Worm (Caenorhabditis elegans) whole organism, young adult: ENCODE results near the gene Y43H11AL.1.

ENCODE experiments used
- B0336.3 ChIP-seq: fragments of 200-800 bp; sonication (Bioruptor generic); IDR thresholded peaks from 2 replicates; pipeline ENCODE4 v1.3.6; 2022; ENCODE audit warnings: missing genetic modification characterization, missing compliant biosample characterization
- C06A6.2 ChIP-seq: fragments of 200-800 bp; sonication (Bioruptor generic); conservative IDR thresholded peaks from 2 replicates; pipeline ENCODE4 v1.3.6; 2022; ENCODE audit warnings: missing genetic modification characterization, missing compliant biosample characterization
- F23B12.7 ChIP-seq: sonication (generic microtip); optimal IDR thresholded peaks from 2 replicates; lab custom pipeline; 2017; ENCODE audit warnings: missing genetic modification characterization, mild to moderate bottlenecking, missing compliant biosample characterization, antibody characterized with exemption, moderate library complexity; ENCODE audit not compliant: insufficient read depth
- F33H1.4 ChIP-seq: fragments of 200-800 bp; sonication (Bioruptor generic); IDR thresholded peaks from 2 replicates; pipeline ENCODE4 v1.3.6; 2022; ENCODE audit warnings: missing genetic modification reagents, missing genetic modification characterization, missing compliant biosample characterization
- F39B2.1 ChIP-seq: fragments of 200-800 bp; sonication (Bioruptor generic); IDR thresholded peaks from 2 replicates; pipeline ENCODE4 v1.3.6; 2022; ENCODE audit warnings: missing genetic modification reagents, missing genetic modification characterization, missing compliant biosample characterization
- F49E8.2 ChIP-seq: sonication (generic microtip); optimal IDR thresholded peaks from 3 replicates; lab custom pipeline; 2017; ENCODE audit warnings: missing genetic modification characterization, mild to moderate bottlenecking, missing compliant biosample characterization, antibody characterized with exemption, moderate library complexity; ENCODE audit not compliant: insufficient read depth
- F57C9.4 ChIP-seq: sonication (generic microtip); optimal IDR thresholded peaks from 2 replicates; lab custom pipeline; 2017; ENCODE audit warnings: mild to moderate bottlenecking, missing genetic modification characterization, missing compliant biosample characterization
- T07F8.4 ChIP-seq: sonication (generic microtip); optimal IDR thresholded peaks from 2 replicates; lab custom pipeline; 2016; ENCODE audit warnings: mild to moderate bottlenecking, missing genetic modification characterization, moderate library complexity, missing compliant biosample characterization
- T26A5.8 ChIP-seq: sonication (generic microtip); optimal IDR thresholded peaks from 2 replicates; lab custom pipeline; 2016; ENCODE audit warnings: missing genetic modification characterization, missing compliant biosample characterization
- Y53F4B.3 ChIP-seq: fragments of 200-800 bp; sonication (Bioruptor generic); IDR thresholded peaks from 2 replicates; pipeline ENCODE4 v1.3.6; 2022; ENCODE audit warnings: missing genetic modification reagents, missing genetic modification characterization, missing compliant biosample characterization
- Y95B8A.8 ChIP-seq: fragments of 200-800 bp; sonication (Bioruptor generic); IDR thresholded peaks from 2 replicates; pipeline ENCODE4 v1.3.6; 2022; ENCODE audit warnings: missing genetic modification reagents, missing genetic modification characterization, missing compliant biosample characterization
- aptf-3 ChIP-seq: fragments of 200-800 bp; sonication (Bioruptor generic); IDR thresholded peaks from 2 replicates; pipeline ENCODE4 v1.3.6; 2022; ENCODE audit warnings: missing genetic modification characterization, missing compliant biosample characterization
- attf-3 ChIP-seq: fragments of 200-800 bp; sonication (Bioruptor generic); conservative IDR thresholded peaks from 2 replicates; pipeline ENCODE4 v1.3.6; 2022; ENCODE audit warnings: missing genetic modification reagents, missing genetic modification characterization, missing compliant biosample characterization
- cebp-2 ChIP-seq: fragments of 200-800 bp; sonication (Bioruptor generic); IDR thresholded peaks from 2 replicates; pipeline ENCODE4 v1.3.6; 2022; ENCODE audit warnings: missing genetic modification characterization, missing compliant biosample characterization
- ceh-27 ChIP-seq: fragments of 200-800 bp; sonication (Bioruptor generic); optimal IDR thresholded peaks from 2 replicates; lab custom pipeline; 2018; ENCODE audit warnings: mild to moderate bottlenecking, missing genetic modification characterization, moderate library complexity, missing compliant biosample characterization
- ceh-58 ChIP-seq: fragments of 200-800 bp; sonication (Bioruptor generic); IDR thresholded peaks from 2 replicates; pipeline ENCODE4 v1.3.6; 2022; ENCODE audit warnings: missing genetic modification characterization, missing compliant biosample characterization
- ceh-79 ChIP-seq: sonication (generic microtip); optimal IDR thresholded peaks from 2 replicates; lab custom pipeline; 2017; ENCODE audit warnings: mild to moderate bottlenecking, missing genetic modification characterization, missing compliant biosample characterization
- efl-1 ChIP-seq: fragments of 150-350 bp; optimal IDR thresholded peaks from 2 replicates; lab custom pipeline; 2014; ENCODE audit warnings: missing biosample characterization, missing genetic modification reagents, missing genetic modification characterization
- egl-18 ChIP-seq: fragments of 200-800 bp; sonication (Bioruptor generic); IDR thresholded peaks from 2 replicates; pipeline ENCODE4 v1.3.6; 2022; ENCODE audit warnings: missing genetic modification reagents, missing genetic modification characterization, missing compliant biosample characterization
- ekl-4 ChIP-seq: fragments of 200-800 bp; sonication (Bioruptor generic); IDR thresholded peaks from 2 replicates; pipeline ENCODE4 v1.3.6; 2022; ENCODE audit warnings: missing genetic modification reagents, missing genetic modification characterization, missing compliant biosample characterization
- hlh-26 ChIP-seq: fragments of 200-800 bp; sonication (Bioruptor generic); conservative IDR thresholded peaks from 2 replicates; pipeline ENCODE4 v1.3.6; 2022; ENCODE audit warnings: missing genetic modification reagents, missing genetic modification characterization, missing compliant biosample characterization
- hmg-20 ChIP-seq: fragments of 200-800 bp; sonication (Bioruptor generic); IDR thresholded peaks from 2 replicates; pipeline ENCODE4 v1.3.6; 2022; ENCODE audit warnings: missing genetic modification reagents, missing genetic modification characterization, missing compliant biosample characterization
- hsf-1 ChIP-seq: fragments of 200-800 bp; sonication (Bioruptor generic); IDR thresholded peaks from 2 replicates; pipeline ENCODE4 v1.3.6; 2022; ENCODE audit warnings: missing genetic modification reagents, missing genetic modification characterization, missing compliant biosample characterization
- lag-1 ChIP-seq: fragments of 200-800 bp; sonication (Bioruptor generic); IDR thresholded peaks from 2 replicates; pipeline ENCODE4 v1.3.6; 2022; ENCODE audit warnings: missing genetic modification reagents, missing genetic modification characterization, missing compliant biosample characterization
- let-526 ChIP-seq: fragments of 200-800 bp; sonication (Bioruptor generic); IDR thresholded peaks from 2 replicates; pipeline ENCODE4 v1.3.6; 2022; ENCODE audit warnings: missing genetic modification reagents, missing genetic modification characterization, missing compliant biosample characterization
- let-607 ChIP-seq, 2 experiments: fragments of 200-800 bp in 1 of 2; sonication (Bioruptor generic) in 1 of 2; sonication (generic microtip) in 1 of 2; optimal IDR thresholded peaks; 2 replicates each; lab custom pipeline; 2016 to 2018; ENCODE audit warnings: mild to moderate bottlenecking in 2 of 2, missing compliant biosample characterization in 2 of 2, missing genetic modification characterization in 2 of 2, moderate library complexity in 2 of 2, missing genotype in 1 of 2
- lir-1 ChIP-seq: fragments of 200-800 bp; sonication (Bioruptor generic); conservative IDR thresholded peaks from 2 replicates; pipeline ENCODE4 v1.3.6; 2022; ENCODE audit warnings: missing genetic modification reagents, missing genetic modification characterization, missing compliant biosample characterization
- madf-6 ChIP-seq: fragments of 200-800 bp; sonication (Bioruptor generic); IDR thresholded peaks from 2 replicates; pipeline ENCODE4 v1.3.6; 2022; ENCODE audit warnings: missing genetic modification reagents, missing genetic modification characterization, missing compliant biosample characterization
- mel-28 ChIP-seq: sonication (generic microtip); optimal IDR thresholded peaks from 2 replicates; lab custom pipeline; 2016; ENCODE audit warnings: borderline replicate concordance, mild to moderate bottlenecking, missing genetic modification characterization, missing compliant biosample characterization
- mes-4 ChIP-seq: sonication (generic microtip); optimal IDR thresholded peaks from 2 replicates; lab custom pipeline; 2016; ENCODE audit warnings: missing genotype, missing genetic modification characterization, missing compliant biosample characterization
- mxl-1 ChIP-seq: sonication (generic microtip); optimal IDR thresholded peaks from 2 replicates; lab custom pipeline; 2016; ENCODE audit warnings: missing genetic modification characterization, missing compliant biosample characterization
- nhr-90 ChIP-seq: sonication (generic microtip); optimal IDR thresholded peaks from 2 replicates; lab custom pipeline; 2016; ENCODE audit warnings: missing genotype, mild to moderate bottlenecking, missing genetic modification characterization, missing compliant biosample characterization
- pbrm-1 ChIP-seq: fragments of 200-800 bp; sonication (Bioruptor generic); IDR thresholded peaks from 2 replicates; pipeline ENCODE4 v1.3.6; 2022; ENCODE audit warnings: missing genetic modification reagents, missing genetic modification characterization, missing compliant biosample characterization
- sdz-38 ChIP-seq: sonication (generic microtip); optimal IDR thresholded peaks from 2 replicates; lab custom pipeline; 2016; ENCODE audit warnings: missing genotype, missing genetic modification characterization, missing compliant biosample characterization
- sea-2 ChIP-seq: fragments of 200-800 bp; sonication (Bioruptor generic); IDR thresholded peaks from 2 replicates; pipeline ENCODE4 v1.3.6; 2022; ENCODE audit warnings: missing genetic modification characterization, missing compliant biosample characterization
- snpc-1.1 ChIP-seq: sonication (generic microtip); optimal IDR thresholded peaks from 2 replicates; lab custom pipeline; 2017; ENCODE audit warnings: missing genetic modification characterization, mild to moderate bottlenecking, missing compliant biosample characterization, antibody characterized with exemption, moderate library complexity, missing genotype, missing genetic modification reagents; ENCODE audit not compliant: insufficient read depth
- snpc-1.3 ChIP-seq: sonication (generic microtip); optimal IDR thresholded peaks from 2 replicates; lab custom pipeline; 2017; ENCODE audit warnings: missing genetic modification characterization, mild to moderate bottlenecking, missing compliant biosample characterization, antibody characterized with exemption, moderate library complexity, missing genotype, missing genetic modification reagents; ENCODE audit not compliant: insufficient read depth
- snpc-4 ChIP-seq, 5 experiments: fragments of 150-350 bp in 1 of 5; sonication (generic microtip) in 4 of 5; optimal IDR thresholded peaks; 2 replicates each; lab custom pipeline; 2014 to 2018; ENCODE audit warnings: missing genetic modification characterization in 5 of 5, missing biosample characterization in 3 of 5, antibody characterized with exemption in 2 of 5, mild to moderate bottlenecking in 2 of 5, missing compliant biosample characterization in 2 of 5, missing genotype in 2 of 5, moderate library complexity in 2 of 5, missing genetic modification reagents in 1 of 5
- somi-1 ChIP-seq: fragments of 200-800 bp; sonication (Bioruptor generic); optimal IDR thresholded peaks from 2 replicates; lab custom pipeline; 2018; ENCODE audit warnings: mild to moderate bottlenecking, missing genetic modification characterization, missing compliant biosample characterization
- unc-130 ChIP-seq: sonication (generic microtip); optimal IDR thresholded peaks from 2 replicates; lab custom pipeline; 2016; ENCODE audit warnings: missing genetic modification reagents, missing genetic modification characterization, missing compliant biosample characterization
- xnd-1 ChIP-seq: sonication (generic microtip); optimal IDR thresholded peaks from 2 replicates; lab custom pipeline; 2016; ENCODE audit warnings: missing genotype, missing genetic modification reagents, missing genetic modification characterization, missing compliant biosample characterization
- zfh-2 ChIP-seq: fragments of 200-800 bp; sonication (Bioruptor generic); conservative IDR thresholded peaks from 2 replicates; pipeline ENCODE4 v1.3.6; 2022; ENCODE audit warnings: missing genetic modification reagents, missing genetic modification characterization, missing compliant biosample characterization
- ztf-22 ChIP-seq: fragments of 200-800 bp; sonication (Bioruptor generic); optimal IDR thresholded peaks from 2 replicates; lab custom pipeline; 2018; ENCODE audit warnings: mild to moderate bottlenecking, missing genetic modification characterization, moderate library complexity, missing compliant biosample characterization

Gene Y43H11AL.1

DNA sequence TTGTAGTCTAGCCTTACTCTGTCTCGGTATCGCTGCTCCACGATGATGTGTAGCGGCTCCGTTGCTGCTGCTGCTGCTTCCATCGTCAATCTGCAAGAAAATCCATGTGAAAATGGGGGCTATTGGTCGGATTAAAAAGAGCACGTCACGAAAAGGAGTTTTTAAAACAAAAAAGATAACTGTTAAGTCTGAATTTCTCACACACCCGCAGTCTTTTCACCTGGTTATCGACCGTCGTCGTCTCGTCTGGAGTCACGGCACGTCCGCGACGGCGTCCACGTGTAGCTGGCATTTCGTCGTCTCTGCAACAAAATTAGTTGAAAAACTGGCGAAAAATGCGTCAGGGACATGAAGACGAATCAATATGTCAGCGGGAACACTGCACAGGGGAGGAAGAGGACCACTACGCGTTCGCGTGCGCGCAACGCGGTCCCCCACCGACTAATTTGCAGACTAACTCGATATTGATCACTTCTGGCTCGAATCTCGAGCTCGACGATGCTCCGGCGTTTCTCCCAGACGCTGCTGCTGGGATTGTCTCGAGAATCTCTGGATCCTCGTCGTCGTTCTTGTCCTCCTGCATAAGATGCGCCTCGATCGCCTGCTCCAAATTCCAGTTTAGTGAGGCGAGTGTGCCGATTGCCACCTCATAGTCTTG lies 12.6 kb downstream of the Y43H11AL.1 start:
- TF ChIP-seq ceh-58 (GFP tag; lab: Robert Waterston, UW) (no peak), lag-1 (GFP tag; lab: Robert Waterston, UW) (no peak), efl-1 (GFP tag; lab: Kevin White, UChicago) (no peak), zfh-2 (GFP tag; lab: Robert Waterston, UW) (peak; percentile 44; the same call in 1 of the 2 replicates), C06A6.2 (GFP tag; lab: Robert Waterston, UW) (no peak), xnd-1 (no peak), let-607 (tag; optimal IDR thresholded peaks at IDR 0.05; lab: Kevin White, UChicago) (no peak)

DNA sequence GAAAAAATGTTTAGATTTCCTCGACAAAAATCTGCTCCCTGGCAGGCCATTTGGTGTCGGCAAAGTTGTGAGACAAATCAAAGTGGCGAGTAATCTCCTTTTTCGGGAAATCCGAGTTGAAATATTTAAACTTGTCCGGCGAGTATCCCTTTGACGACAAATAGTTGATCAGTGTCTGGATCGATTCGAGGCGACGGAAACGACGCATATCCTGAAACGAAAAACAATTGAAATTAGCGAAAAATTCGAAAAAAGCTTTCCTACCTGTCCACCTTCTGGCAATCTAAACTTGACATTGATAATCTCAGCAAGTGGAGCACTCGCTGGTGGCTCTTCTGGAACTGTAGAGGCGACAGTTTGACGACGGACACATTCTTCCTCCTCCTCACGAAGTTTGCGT lies 15.2 kb downstream of the Y43H11AL.1 start:
- TF ChIP-seq ceh-79 (tag; lab: Kevin White, UChicago) (no peak), sdz-38 (tag; lab: Kevin White, UChicago) (no peak), F49E8.2 (tag; lab: Kevin White, UChicago) (no peak), cebp-2 (GFP tag; lab: Robert Waterston, UW) (no peak)

DNA sequence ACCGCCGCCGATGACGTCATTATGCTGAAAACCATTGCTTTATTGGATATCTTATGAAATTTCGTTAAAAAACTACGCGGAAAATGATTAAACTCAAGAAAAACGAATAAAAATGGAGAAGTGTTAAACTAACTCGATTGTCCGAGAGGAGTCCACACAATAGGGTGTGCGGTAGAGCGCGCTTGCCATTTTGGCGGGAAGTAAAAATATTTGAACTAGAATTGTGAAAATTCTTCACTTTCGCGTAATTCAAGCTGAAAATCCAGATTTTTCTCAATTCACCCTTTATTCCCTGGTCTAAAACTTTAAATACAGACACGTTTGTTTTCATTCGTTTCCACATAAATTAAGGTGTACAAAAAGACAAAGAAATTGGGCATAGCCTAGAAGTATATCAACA lies 15.9 kb downstream of the Y43H11AL.1 start, which contains the start of gene F48A11.4:
TSS of gene F48A11.4 (minus strand) at position 24 of the 400 bp plus-strand sequence.
- TF ChIP-seq T07F8.4 (tag; lab: Kevin White, UChicago) (no peak), F57C9.4 (tag; lab: Kevin White, UChicago) (peak; percentile 78), B0336.3 (GFP tag; lab: Robert Waterston, UW) (peak; percentile 89), somi-1 (GFP tag; lab: Kevin White, UChicago) (peak; percentile 24), snpc-1.1 (no peak), aptf-3 (GFP tag; lab: Robert Waterston, UW) (no peak), pbrm-1 (GFP tag; lab: Robert Waterston, UW) (peak; percentile 90), F39B2.1 (no peak), hsf-1 (GFP tag; lab: Robert Waterston, UW) (peak; percentile 52; the same call in 1 of the 2 replicates), ceh-79 (tag; lab: Kevin White, UChicago) (peak; percentile 28), Y53F4B.3 (GFP tag; lab: Robert Waterston, UW) (no peak), ztf-22 (GFP tag; lab: Kevin White, UChicago) (no peak), sea-2 (no peak), F23B12.7 (tag; lab: Kevin White, UChicago) (peak; percentile 93), nhr-90 (no peak), let-526 (no peak), Y95B8A.8 (GFP tag; lab: Robert Waterston, UW) (peak; percentile 89), snpc-1.3 (peak; percentile 53), snpc-4 (GFP tag; optimal IDR thresholded peaks at IDR 0.05; lab: Kevin White, UChicago) (no peak), snpc-4 (tag; optimal IDR thresholded peaks at IDR 0.05; lab: Kevin White, UChicago) (peak in 2 of 4 experiments; percentile 40 to 67), hlh-26 (GFP tag; lab: Robert Waterston, UW) (no peak), hmg-20 (GFP tag; lab: Robert Waterston, UW) (peak; percentile 78), ekl-4 (GFP tag; lab: Robert Waterston, UW) (peak; percentile 94), F33H1.4 (peak; percentile 70), madf-6 (peak; percentile 82), ceh-27 (GFP tag; lab: Kevin White, UChicago) (peak; percentile 76), efl-1 (GFP tag; lab: Kevin White, UChicago) (peak; percentile 93), lir-1 (GFP tag; lab: Robert Waterston, UW) (peak; percentile 63; the same call in 1 of the 2 replicates), attf-3 (GFP tag; lab: Robert Waterston, UW) (peak; percentile 71), mes-4 (tag; lab: Kevin White, UChicago) (no peak), unc-130 (GFP tag; lab: Kevin White, UChicago) (peak; percentile 31), egl-18 (GFP tag; lab: Robert Waterston, UW) (0 out of 2 replicates have a peak, but pooled peaks have one; percentile 19), T26A5.8 (tag; lab: Kevin White, UChicago) (no peak), mxl-1 (tag; lab: Kevin White, UChicago) (no peak), mel-28 (tag; lab: Kevin White, UChicago) (no peak)
